Fruit fly (Drosophila melanogaster): ENCODE data around the gene Cmpk.

Gene Cmpk

DNA sequence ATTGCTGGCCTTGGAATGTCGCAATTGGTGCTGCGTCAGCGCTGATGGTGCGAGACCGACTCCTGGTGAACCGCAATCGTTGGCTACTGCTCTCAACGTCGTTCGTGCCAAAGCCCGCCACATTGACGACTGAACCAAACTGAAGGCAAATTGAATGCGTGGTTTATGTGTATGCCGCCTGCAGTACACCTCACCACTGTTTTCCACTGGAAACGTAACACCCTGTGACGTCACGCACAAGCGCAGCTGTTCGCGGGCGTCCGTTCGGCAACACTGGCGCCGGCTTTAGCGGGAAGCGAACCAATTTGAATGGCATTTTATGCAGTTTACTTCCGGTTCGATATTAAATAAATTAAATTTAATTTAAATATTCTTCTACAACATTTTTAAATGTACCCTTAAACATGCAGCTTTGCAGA, at the start of gene Cmpk (continued):
- peak; percentile 95 for TF ChIP-seq ftz-f1 (GFP tag; optimal IDR thresholded peaks at IDR 0.05)
- peak; percentile 88; the same call in 2 of the 4 replicates for TF ChIP-seq chinmo (GFP tag; IDR thresholded peaks at IDR 0.05; ENCODE audit: partially characterized antibody)
- TF ChIP-seq jumu (GFP tag; optimal IDR thresholded peaks at IDR 0.05) = peak; percentile 15
- peak; percentile 84 for TF ChIP-seq CG18599 (GFP tag; optimal IDR thresholded peaks at IDR 0.05)
- peak; percentile 87; the same call in 2 of the 3 replicates for TF ChIP-seq CG34422 (GFP tag; IDR thresholded peaks at IDR 0.05)
- peak; percentile 89 for TF ChIP-seq CG17912 (GFP tag; optimal IDR thresholded peaks at IDR 0.05)
- peak; percentile 80 for TF ChIP-seq corto (GFP tag; optimal IDR thresholded peaks at IDR 0.05)
- peak; percentile 72 for TF ChIP-seq schlank (tag; optimal IDR thresholded peaks at IDR 0.05)
- peak; percentile 47 for TF ChIP-seq CG12299 (tag; optimal IDR thresholded peaks at IDR 0.05)
- TF ChIP-seq z (GFP tag; IDR thresholded peaks at IDR 0.05) = 0 out of 3 replicates have a peak, but pooled peaks have one; percentile 29
- peak; percentile 47 for TF ChIP-seq twi (tag; optimal IDR thresholded peaks at IDR 0.05)
- no peak for TF ChIP-seq CG7745 (tag; optimal IDR thresholded peaks at IDR 0.05)
- peak; percentile 56 for TF ChIP-seq Max (GFP tag; optimal IDR thresholded peaks at IDR 0.05)
- no peak for TF ChIP-seq CG14441 (GFP tag; IDR thresholded peaks at IDR 0.05)
- peak in 1 of 2 experiments; percentile 74 for TF ChIP-seq Eip74EF (GFP tag; optimal IDR thresholded peaks at IDR 0.05)
- TF ChIP-seq Dfd (GFP tag; optimal IDR thresholded peaks at IDR 0.05) = no peak
- TF ChIP-seq CG14050 (GFP tag; IDR thresholded peaks at IDR 0.05) = peak; percentile 43
- TF ChIP-seq tna (GFP tag; IDR thresholded peaks at IDR 0.05; ENCODE audit: partially characterized antibody) = 0 out of 2 replicates have a peak, but pooled peaks have one; percentile 28
- peak; percentile 20; the same call in 1 of the 2 replicates for TF ChIP-seq CG14667 (GFP tag; IDR thresholded peaks at IDR 0.05)
- TF ChIP-seq hbn (GFP tag; IDR thresholded peaks at IDR 0.05; ENCODE audit: partially characterized antibody) = peak; percentile 27; the same call in 1 of the 2 replicates
- TF ChIP-seq chn (GFP tag; optimal IDR thresholded peaks at IDR 0.05) = peak; percentile 14
- peak; percentile 1 for TF ChIP-seq CG5245 (GFP tag; optimal IDR thresholded peaks at IDR 0.05)
- TF ChIP-seq Atf3 (GFP tag; optimal IDR thresholded peaks at IDR 0.05) = peak; percentile 67
- TF ChIP-seq CG10274 (GFP tag; optimal IDR thresholded peaks at IDR 0.05) = peak; percentile 54
- TF ChIP-seq pb (GFP tag; optimal IDR thresholded peaks at IDR 0.05) = peak; percentile 5
- peak; percentile 68 for TF ChIP-seq wek (GFP tag; optimal IDR thresholded peaks at IDR 0.05)
- peak; percentile 83 for TF ChIP-seq kni (GFP tag; optimal IDR thresholded peaks at IDR 0.05)
- no peak for TF ChIP-seq Doc2 (GFP tag; IDR thresholded peaks at IDR 0.05)
- TF ChIP-seq CG15514 (GFP tag; optimal IDR thresholded peaks at IDR 0.05) = peak; percentile 81
- TF ChIP-seq CG9797 (GFP tag; optimal IDR thresholded peaks at IDR 0.05) = peak; percentile 41
- TF ChIP-seq Nf-YC (tag; optimal IDR thresholded peaks at IDR 0.05) = peak; percentile 57
- peak; percentile 76 for TF ChIP-seq YL-1 (GFP tag; optimal IDR thresholded peaks at IDR 0.05)
- TF ChIP-seq ATbp (GFP tag; optimal IDR thresholded peaks at IDR 0.05) = peak; percentile 76
- no peak for TF ChIP-seq pho (GFP tag; optimal IDR thresholded peaks at IDR 0.05)
- TF ChIP-seq CG13624 (GFP tag; optimal IDR thresholded peaks at IDR 0.05) = peak; percentile 39
- TF ChIP-seq CG7786 (GFP tag; optimal IDR thresholded peaks at IDR 0.05) = peak; percentile 39
- TF ChIP-seq bigmax (GFP tag; optimal IDR thresholded peaks at IDR 0.05) = peak; percentile 62
- TF ChIP-seq lmd (GFP tag; IDR thresholded peaks at IDR 0.05) = peak; percentile 37; the same call in 1 of the 2 replicates
- TF ChIP-seq CG11085 (GFP tag; IDR thresholded peaks at IDR 0.05) = 0 out of 2 replicates have a peak, but pooled peaks have one; percentile 58
- TF ChIP-seq usp (GFP tag; optimal IDR thresholded peaks at IDR 0.05) = no peak
- TF ChIP-seq trem (tag; optimal IDR thresholded peaks at IDR 0.05) = peak; percentile 57
- TF ChIP-seq sim (GFP tag; IDR thresholded peaks at IDR 0.05) = peak; percentile 52; the same call in 1 of the 2 replicates
- no peak for TF ChIP-seq Oaz (GFP tag; IDR thresholded peaks at IDR 0.05)
- TF ChIP-seq btn (GFP tag; optimal IDR thresholded peaks at IDR 0.05) = no peak
- peak; percentile 11 for TF ChIP-seq CG33213 (GFP tag; optimal IDR thresholded peaks at IDR 0.05)
- TF ChIP-seq onecut (GFP tag; IDR thresholded peaks at IDR 0.05) = peak; percentile 65
- TF ChIP-seq sens (GFP tag) = peak; percentile 82
- TF ChIP-seq CG16815 (GFP tag; optimal IDR thresholded peaks at IDR 0.05) = peak; percentile 13
- TF ChIP-seq CG9817 (tag; optimal IDR thresholded peaks at IDR 0.05) = peak; percentile 50
- TF ChIP-seq E2f1 (GFP tag; IDR thresholded peaks at IDR 0.05) = peak; percentile 70

Data from whole organism, embryonic.